Worm (Caenorhabditis elegans): ENCODE data around the gene C26E6.12.
A peak's percentile ranks its signal among the peaks of the same experiment; 100 is the strongest.

DNA sequence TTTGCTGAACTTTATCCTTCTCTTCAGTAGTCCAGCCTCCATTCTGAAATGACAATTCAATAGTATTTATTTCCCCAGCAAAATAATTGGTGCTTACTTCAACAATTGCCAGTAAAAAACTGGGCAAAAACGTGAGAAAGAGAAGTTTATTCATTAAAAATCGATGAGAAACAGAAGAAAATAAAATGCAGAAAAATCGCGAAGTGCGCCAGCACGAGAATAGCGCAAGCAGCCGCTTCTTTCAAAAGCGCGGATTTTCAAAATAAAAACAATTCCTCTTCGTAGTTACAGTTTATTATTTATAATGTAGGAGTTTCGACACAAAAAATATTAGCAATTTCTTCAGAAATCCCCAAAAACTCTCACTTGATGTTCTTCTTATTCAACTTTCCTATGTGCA, 30.8 kb upstream of the C26E6.12 start, which contains the start of gene C27F2.9:
- TF ChIP-seq cog-1 (tag; optimal IDR thresholded peaks at IDR 0.05) = no peak
- no peak for TF ChIP-seq klf-2 (GFP tag; conservative IDR thresholded peaks at IDR 0.05)
- peak; percentile 61; the same call in 1 of the 2 replicates for TF ChIP-seq ztf-23 (GFP tag; IDR thresholded peaks at IDR 0.05)
- 0 out of 2 replicates have a peak, but pooled peaks have one; percentile 22 for TF ChIP-seq tab-1 (GFP tag; IDR thresholded peaks at IDR 0.05)
- TF ChIP-seq flt-1 (GFP tag; IDR thresholded peaks at IDR 0.05) = peak; percentile 76
- peak; percentile 1 for TF ChIP-seq med-1 (GFP tag; optimal IDR thresholded peaks at IDR 0.05; ENCODE audit: insufficient read depth)
- no peak for TF ChIP-seq ztf-29 (GFP tag; IDR thresholded peaks at IDR 0.05)
- TF ChIP-seq T22C8.4 (GFP tag; IDR thresholded peaks at IDR 0.05) = 0 out of 2 replicates have a peak, but pooled peaks have one; percentile 27
- no peak for TF ChIP-seq ref-1 (GFP tag; conservative IDR thresholded peaks at IDR 0.05)

All from whole organism, midembryonic.